Worm (Caenorhabditis elegans): ENCODE results near the gene ZK632.9.

ZK632.9 gene

DNA sequence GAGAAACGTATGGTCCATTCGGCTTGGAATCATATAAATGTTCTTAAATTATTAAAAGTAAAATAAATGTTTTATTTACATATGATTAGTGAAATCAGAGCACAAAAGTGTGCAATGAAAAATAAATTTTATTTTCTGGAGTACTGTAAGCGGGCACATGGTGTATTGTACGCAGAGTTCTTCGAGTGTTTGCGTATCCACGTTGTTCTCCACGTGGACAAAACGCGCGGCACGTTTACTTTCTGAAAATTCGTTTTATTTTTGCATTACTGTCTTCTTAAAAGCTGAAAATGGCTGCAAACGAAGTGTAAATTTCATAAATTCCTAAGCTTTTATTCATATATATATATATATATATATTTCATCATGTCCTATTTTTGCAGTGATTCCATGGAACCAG lies 7.3 kb upstream of the ZK632.9 start:
- TF ChIP-seq mbf-1 (tag; optimal IDR thresholded peaks at IDR 0.05) (no peak), nhr-6 (tag; optimal IDR thresholded peaks at IDR 0.05) (no peak), peb-1 (tag; optimal IDR thresholded peaks at IDR 0.05) (no peak), nhr-129 (tag; optimal IDR thresholded peaks at IDR 0.05) (no peak), nhr-23 (tag; optimal IDR thresholded peaks at IDR 0.05) (no peak), sma-9 (GFP tag; optimal IDR thresholded peaks at IDR 0.05) (no peak), sma-9 (tag; optimal IDR thresholded peaks at IDR 0.05) (no peak), sem-4 (tag; optimal IDR thresholded peaks at IDR 0.05) (no peak), R02D3.7 (tag; optimal IDR thresholded peaks at IDR 0.05) (no peak), ZK546.5 (tag; optimal IDR thresholded peaks at IDR 0.05) (no peak), ztf-1 (GFP tag; conservative IDR thresholded peaks at IDR 0.05) (no peak), elt-3 (tag; optimal IDR thresholded peaks at IDR 0.05) (no peak), F13H6.1 (tag; optimal IDR thresholded peaks at IDR 0.05) (no peak), dmd-4 (tag; optimal IDR thresholded peaks at IDR 0.05) (no peak), Y55F3AM.14 (GFP tag; optimal IDR thresholded peaks at IDR 0.05) (no peak), unc-39 (tag; optimal IDR thresholded peaks at IDR 0.05) (no peak)

DNA sequence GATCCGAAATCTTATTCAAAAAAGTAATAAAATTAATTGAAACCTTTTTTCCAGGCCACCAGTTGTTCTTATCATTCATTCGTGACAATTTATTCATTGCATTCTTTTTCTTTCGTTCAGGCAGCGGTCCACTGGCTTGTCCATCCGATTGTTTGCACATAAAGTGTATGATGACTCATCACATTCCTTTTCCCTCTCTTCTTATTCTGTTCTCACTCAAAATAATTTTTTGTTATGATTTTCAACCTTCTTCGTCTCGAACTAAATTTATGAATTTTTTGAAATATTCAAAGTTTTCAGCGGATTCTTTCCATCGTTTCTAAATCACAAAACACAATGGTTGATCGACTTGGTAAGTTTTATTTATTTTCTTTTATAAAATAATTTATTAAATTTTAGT lies 5.3 kb upstream of the ZK632.9 start, which contains the start of gene ZK632.12:
Gene ZK632.12 (plus strand): TSS at position 301 of the 400 bp plus-strand sequence.
- TF ChIP-seq sma-9 (GFP tag; optimal IDR thresholded peaks at IDR 0.05), result no peak
- TF ChIP-seq sma-9 (tag; optimal IDR thresholded peaks at IDR 0.05), result no peak
- no peak for TF ChIP-seq ceh-16 (tag; optimal IDR thresholded peaks at IDR 0.05)
- no peak for TF ChIP-seq sma-3 (GFP tag; optimal IDR thresholded peaks at IDR 0.05)

ce11 chrIII:9827163-9827951 lies 2.1 kb upstream of the ZK632.9 start, which contains the start of the genes ZK632.10 and ZK632.11:
Gene ZK632.10, minus strand, starts transcription at chrIII:9827722.
Gene ZK632.11, plus strand, starts transcription at chrIII:9827915.
- TF ChIP-seq unc-55 (GFP tag; optimal IDR thresholded peaks at IDR 0.05) (peak; percentile 93), nhr-12 (tag; optimal IDR thresholded peaks at IDR 0.05) (no peak), snpc-4 (tag; optimal IDR thresholded peaks at IDR 0.05) (no peak), C34F6.9 (tag; optimal IDR thresholded peaks at IDR 0.05) (peak; percentile 81), nhr-10 (tag; optimal IDR thresholded peaks at IDR 0.05) (no peak), gmeb-1 (tag; optimal IDR thresholded peaks at IDR 0.05) (peak; percentile 25), nhr-6 (tag; optimal IDR thresholded peaks at IDR 0.05) (no peak), mdl-1 (tag; optimal IDR thresholded peaks at IDR 0.05) (no peak), egl-27 (tag; optimal IDR thresholded peaks at IDR 0.05) (peak; percentile 7), nhr-237 (tag; optimal IDR thresholded peaks at IDR 0.05) (no peak), sma-3 (GFP tag; optimal IDR thresholded peaks at IDR 0.05) (peak; percentile 36), mab-5 (tag; optimal IDR thresholded peaks at IDR 0.05) (no peak), fos-1 (tag; optimal IDR thresholded peaks at IDR 0.05) (peak; percentile 33), sem-4 (tag; optimal IDR thresholded peaks at IDR 0.05) (no peak), ztf-1 (GFP tag; conservative IDR thresholded peaks at IDR 0.05) (no peak), crh-2 (tag; optimal IDR thresholded peaks at IDR 0.05) (peak; percentile 30), skn-1 (tag; optimal IDR thresholded peaks at IDR 0.05) (no peak), nhr-77 (tag; optimal IDR thresholded peaks at IDR 0.05) (no peak), nhr-25 (tag; optimal IDR thresholded peaks at IDR 0.05) (peak; percentile 9), elt-1 (tag; optimal IDR thresholded peaks at IDR 0.05) (no peak), ztf-4 (tag; optimal IDR thresholded peaks at IDR 0.05) (peak; percentile 16), zag-1 (tag; optimal IDR thresholded peaks at IDR 0.05) (no peak), lin-13 (GFP tag; optimal IDR thresholded peaks at IDR 0.05) (peak; percentile 61), lsy-2 (tag; optimal IDR thresholded peaks at IDR 0.05) (peak; percentile 86 to 99), aly-2 (tag; optimal IDR thresholded peaks at IDR 0.05) (no peak), nhr-129 (tag; optimal IDR thresholded peaks at IDR 0.05) (peak; percentile 44), nhr-11 (tag; optimal IDR thresholded peaks at IDR 0.05) (no peak), nhr-23 (tag; optimal IDR thresholded peaks at IDR 0.05) (no peak), nhr-21 (tag; optimal IDR thresholded peaks at IDR 0.05) (no peak), lin-11 (tag; optimal IDR thresholded peaks at IDR 0.05) (no peak), sma-9 (GFP tag; optimal IDR thresholded peaks at IDR 0.05) (no peak), sma-9 (tag; optimal IDR thresholded peaks at IDR 0.05) (no peak), ZK546.5 (tag; optimal IDR thresholded peaks at IDR 0.05) (no peak), lin-39 (tag; optimal IDR thresholded peaks at IDR 0.05) (no peak)

Data from whole organism, L2 larva.